Fruit fly (Drosophila melanogaster) Kc167 (cell line): ENCODE measurements around the gene CG10126.

Experiments used
- Myc ChIP-seq: fragments of >200 bp; optimal IDR thresholded peaks from 2 replicates; lab custom pipeline; 2017; ENCODE audit warnings: missing external identifiers
- Sin3A ChIP-seq: fragments of >200 bp; optimal IDR thresholded peaks from 2 replicates; lab custom pipeline; 2018; ENCODE audit warnings: missing external identifiers
- h ChIP-seq: fragments of >200 bp; optimal IDR thresholded peaks from 3 replicates; lab custom pipeline; 2018; ENCODE audit warnings: missing external identifiers
- insv ChIP-seq: fragments of >200 bp; optimal IDR thresholded peaks from 3 replicates; lab custom pipeline; 2018; ENCODE audit warnings: missing external identifiers
- psq ChIP-seq: fragments of >200 bp; optimal IDR thresholded peaks from 2 replicates; lab custom pipeline; 2017; ENCODE audit warnings: missing external identifiers
- ttk ChIP-seq: sonication (Bioruptor generic); optimal IDR thresholded peaks from 2 replicates; lab custom pipeline; 2017; ENCODE audit warnings: missing external identifiers

The CG10126 gene

DNA sequence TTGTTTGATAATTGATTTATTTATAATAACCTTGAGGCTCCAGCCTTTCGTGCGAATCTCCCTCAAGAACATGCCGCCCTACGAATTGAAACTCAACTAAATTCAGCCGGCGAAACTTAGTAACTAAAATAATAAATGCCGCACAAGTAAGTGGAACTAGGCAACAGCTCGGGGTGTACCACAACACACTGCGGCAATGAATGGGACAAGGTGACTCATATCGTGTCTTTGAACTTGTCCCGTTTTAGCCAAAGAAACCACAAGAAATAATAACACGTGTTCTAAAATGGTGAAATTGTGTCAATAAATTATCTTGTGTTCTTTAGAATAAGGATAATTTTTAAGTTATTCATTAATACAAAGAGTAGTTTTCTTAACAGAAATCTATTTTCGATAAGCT lies at the start of gene CG10126:
TSS of gene CG10126 (minus strand) at position 101 of the 400 bp plus-strand sequence.
- TF ChIP-seq h (lab: Kevin White, UChicago) (no peak), Myc (no peak), psq (lab: Kevin White, UChicago) (no peak), ttk (lab: Kevin White, UChicago) (no peak), Sin3A (no peak), insv (lab: Kevin White, UChicago) (no peak)

DNA sequence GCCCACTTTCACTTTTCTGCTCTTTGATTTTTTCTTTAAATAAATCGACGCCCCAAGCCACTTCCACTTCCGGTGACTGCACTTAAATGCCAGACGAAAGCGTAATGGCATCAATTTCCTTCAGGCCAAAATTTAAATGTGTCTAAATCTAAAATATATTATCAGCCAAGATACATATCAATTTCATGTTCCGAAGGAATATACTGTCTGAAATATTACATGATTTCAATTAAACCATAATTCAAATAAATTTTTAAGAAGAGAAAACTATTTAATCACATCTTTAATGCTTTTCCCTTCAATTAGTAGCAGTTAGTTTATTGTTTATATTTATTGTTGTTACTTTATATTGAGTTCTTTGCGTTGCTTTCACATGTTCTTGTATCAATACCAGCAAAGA lies 32.6 kb upstream of the CG10126 start, which contains the start of gene d-cup:
TSS of gene d-cup (plus strand) at position 301 of the 400 bp plus-strand sequence.
- TF ChIP-seq ttk (lab: Kevin White, UChicago) (no peak), insv (lab: Kevin White, UChicago) (no peak), h (lab: Kevin White, UChicago) (no peak), Myc (no peak), psq (lab: Kevin White, UChicago) (no peak), Sin3A (no peak)

DNA sequence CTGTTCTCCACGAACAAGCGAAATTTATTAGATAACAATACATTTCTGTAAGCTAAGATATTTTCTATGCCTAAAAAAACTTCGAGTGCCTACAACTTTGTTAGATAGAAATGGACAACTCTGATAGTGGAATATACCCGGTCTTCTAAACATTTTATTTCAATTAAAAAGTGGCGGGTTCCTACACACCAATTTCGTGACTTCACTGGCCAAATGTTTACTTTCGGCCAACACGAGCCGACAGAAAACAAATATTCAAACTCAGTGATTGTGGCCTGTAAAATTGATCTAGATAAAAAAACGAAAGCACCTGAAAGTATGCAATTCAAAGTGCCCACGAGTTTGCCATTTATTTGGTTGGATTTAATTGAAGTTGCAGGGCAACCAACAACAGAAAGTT lies 967 bp downstream of the CG10126 start:
- TF ChIP-seq insv (lab: Kevin White, UChicago) = no peak

- TF ChIP-seq insv (lab: Kevin White, UChicago) (no peak), h (lab: Kevin White, UChicago) (no peak), psq (lab: Kevin White, UChicago) (no peak), ttk (lab: Kevin White, UChicago) (no peak), Sin3A (no peak), Myc (no peak)
These were observed 1.5 kb downstream of the CG10126 start for dm6 chr3R:12857527-12857926.

DNA sequence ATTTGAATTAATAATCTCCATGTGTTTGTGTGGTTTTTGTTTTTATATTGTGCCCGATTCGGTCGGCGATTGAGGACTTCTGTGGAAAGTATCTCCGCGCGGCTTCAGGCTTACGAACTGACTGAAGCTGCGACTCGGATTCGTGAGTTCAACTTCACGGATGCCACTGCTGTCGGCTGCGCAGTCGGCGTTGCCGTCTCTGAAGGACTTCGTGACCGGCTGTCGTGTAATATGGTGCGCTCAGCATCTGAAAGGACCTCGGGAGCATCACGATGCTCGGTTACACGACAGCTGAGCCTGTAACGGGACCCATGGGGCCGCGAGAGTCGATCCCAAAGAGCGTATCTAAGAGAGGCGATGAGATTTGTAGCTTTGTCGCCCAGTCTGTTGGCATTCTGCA lies 10.7 kb downstream of the CG10126 start, which contains the start of gene beat-Va:
TSS of gene beat-Va (minus strand) at position 107 of the 400 bp plus-strand sequence.
- TF ChIP-seq insv (lab: Kevin White, UChicago) (no peak), h (lab: Kevin White, UChicago) (no peak), Myc (no peak), psq (lab: Kevin White, UChicago) (no peak), ttk (lab: Kevin White, UChicago) (no peak), Sin3A (no peak)

DNA sequence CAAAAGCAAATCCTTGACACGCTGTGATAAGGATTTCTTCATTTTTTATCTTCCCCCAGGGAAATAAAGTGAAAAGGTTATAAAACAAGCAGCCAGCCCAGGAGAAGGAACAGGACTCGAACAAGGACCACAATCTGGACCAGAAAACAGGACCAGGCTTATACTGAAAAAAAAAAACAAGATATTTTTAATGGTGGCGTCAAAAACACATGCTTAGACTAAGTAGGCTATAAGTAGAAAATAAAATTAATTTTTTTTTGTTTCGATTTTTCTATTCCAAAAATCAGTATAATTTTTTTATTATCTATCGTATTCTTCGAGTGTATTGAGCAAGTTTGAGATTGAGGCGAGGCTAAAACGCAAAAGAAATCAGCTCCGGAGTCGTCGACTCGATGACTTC lies 31.2 kb downstream of the CG10126 start:
- TF ChIP-seq psq (lab: Kevin White, UChicago) = no peak
- TF ChIP-seq h (lab: Kevin White, UChicago) = no peak
- no peak for TF ChIP-seq ttk (lab: Kevin White, UChicago)
- TF ChIP-seq Myc = no peak
- no peak for TF ChIP-seq insv (lab: Kevin White, UChicago)
- TF ChIP-seq Sin3A = no peak

DNA sequence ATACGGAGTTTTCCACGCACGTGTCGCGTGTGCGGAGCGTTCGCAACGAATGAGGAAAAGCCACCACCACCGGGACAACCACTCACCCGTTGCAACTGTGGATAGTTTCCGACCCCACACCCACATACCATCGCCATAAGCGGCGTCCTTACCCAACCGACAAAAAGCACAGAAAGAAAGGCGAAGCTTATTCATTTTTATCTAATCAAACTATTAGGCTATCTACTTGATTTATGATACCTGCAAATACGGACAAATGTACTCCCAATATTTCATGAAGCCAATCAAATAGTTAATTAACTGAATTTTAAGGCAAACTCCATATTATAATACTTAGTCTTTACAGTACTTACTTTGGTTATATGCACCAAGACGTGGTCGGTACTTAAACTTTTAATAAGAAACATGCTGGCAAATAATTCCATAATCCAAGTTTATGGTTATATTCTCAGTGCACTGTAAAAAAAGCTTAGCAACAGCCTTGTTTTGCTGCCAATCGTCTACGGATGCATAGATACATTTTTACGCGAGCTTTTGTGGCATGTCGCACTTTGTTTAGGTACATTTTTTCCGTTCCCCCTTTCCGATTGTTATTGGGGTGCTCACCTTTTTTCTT lies 42.0 kb downstream of the CG10126 start, which contains the start of gene CG31345:
TSS of gene CG31345 (minus strand) at position 51 of the 616 bp plus-strand sequence.
- TF ChIP-seq ttk (lab: Kevin White, UChicago) (no peak), psq (lab: Kevin White, UChicago) (no peak), h (lab: Kevin White, UChicago) (no peak), insv (lab: Kevin White, UChicago) (no peak), Sin3A (no peak), Myc (no peak)
